Worm (Caenorhabditis elegans) whole organism, late embryonic: ENCODE data around the gene C14C11.4.

Source experiments
- C08G9.2 ChIP-seq: sonication (generic microtip); optimal IDR thresholded peaks from 2 replicates; lab custom pipeline; 2016; ENCODE audit warnings: mild to moderate bottlenecking, missing genetic modification characterization, moderate library complexity, missing compliant biosample characterization
- C38D4.7 ChIP-seq: fragments of 200-800 bp; sonication (Bioruptor generic); optimal IDR thresholded peaks from 2 replicates; lab custom pipeline; 2018; ENCODE audit warnings: mild to moderate bottlenecking, missing genetic modification characterization, moderate library complexity, missing compliant biosample characterization
- K02D7.2 ChIP-seq: sonication (generic microtip); optimal IDR thresholded peaks from 2 replicates; lab custom pipeline; 2017; ENCODE audit warnings: mild to moderate bottlenecking, missing genetic modification characterization, missing compliant biosample characterization
- K09A11.1 ChIP-seq: sonication (generic microtip); optimal IDR thresholded peaks from 2 replicates; lab custom pipeline; 2017; ENCODE audit warnings: antibody characterized with exemption, mild to moderate bottlenecking, missing genetic modification characterization, missing compliant biosample characterization; ENCODE audit not compliant: insufficient read depth
- T23F11.4 ChIP-seq: fragments of 200-800 bp; sonication (Bioruptor generic); optimal IDR thresholded peaks from 2 replicates; lab custom pipeline; 2018; ENCODE audit warnings: mild to moderate bottlenecking, missing genetic modification characterization, missing compliant biosample characterization
- Y22D7AL.16 ChIP-seq: sonication (generic microtip); optimal IDR thresholded peaks from 2 replicates; lab custom pipeline; 2016; ENCODE audit warnings: missing genetic modification characterization, missing compliant biosample characterization
- ahr-1 ChIP-seq: sonication (generic microtip); optimal IDR thresholded peaks from 2 replicates; lab custom pipeline; 2016; ENCODE audit warnings: missing genetic modification characterization, missing compliant biosample characterization
- ama-1 ChIP-seq: fragments of 150-350 bp; optimal IDR thresholded peaks from 2 replicates; lab custom pipeline; 2014
- ceh-14 ChIP-seq: sonication (generic microtip); optimal IDR thresholded peaks from 2 replicates; lab custom pipeline; 2016; ENCODE audit warnings: missing genotype, missing genetic modification characterization, missing compliant biosample characterization
- ceh-18 ChIP-seq: sonication (generic microtip); optimal IDR thresholded peaks from 2 replicates; lab custom pipeline; 2016; ENCODE audit warnings: missing genetic modification characterization, missing compliant biosample characterization
- ceh-2 ChIP-seq: sonication (generic microtip); optimal IDR thresholded peaks from 2 replicates; lab custom pipeline; 2016; ENCODE audit warnings: missing genotype, missing genetic modification characterization, missing compliant biosample characterization
- ceh-24 ChIP-seq: sonication (generic microtip); optimal IDR thresholded peaks from 2 replicates; lab custom pipeline; 2016; ENCODE audit warnings: mild to moderate bottlenecking, missing genetic modification characterization, missing compliant biosample characterization
- ceh-31 ChIP-seq: sonication (generic microtip); optimal IDR thresholded peaks from 2 replicates; lab custom pipeline; 2016; ENCODE audit warnings: missing genetic modification characterization, missing compliant biosample characterization
- ceh-34 ChIP-seq: sonication (generic microtip); optimal IDR thresholded peaks from 2 replicates; lab custom pipeline; 2016; ENCODE audit warnings: mild to moderate bottlenecking, missing genetic modification characterization, missing compliant biosample characterization
- ceh-45 ChIP-seq: fragments of 200-800 bp; sonication (Bioruptor generic); IDR thresholded peaks from 2 replicates; pipeline ENCODE4 v1.3.6; 2022; ENCODE audit warnings: missing genetic modification reagents, missing genetic modification characterization, missing compliant biosample characterization
- ceh-9 ChIP-seq: sonication (generic microtip); optimal IDR thresholded peaks from 2 replicates; lab custom pipeline; 2016; ENCODE audit warnings: mild to moderate bottlenecking, missing genetic modification characterization, inconsistent platforms, missing compliant biosample characterization
- che-1 ChIP-seq: sonication (generic microtip); optimal IDR thresholded peaks from 2 replicates; lab custom pipeline; 2016; ENCODE audit warnings: mild to moderate bottlenecking, missing genetic modification characterization, missing compliant biosample characterization
- dmd-4 ChIP-seq: sonication (generic microtip); optimal IDR thresholded peaks from 2 replicates; lab custom pipeline; 2016; ENCODE audit warnings: borderline replicate concordance, missing genetic modification characterization, missing compliant biosample characterization
- dve-1 ChIP-seq: sonication (generic microtip); optimal IDR thresholded peaks from 2 replicates; lab custom pipeline; 2017; ENCODE audit warnings: antibody characterized with exemption, mild to moderate bottlenecking, missing genetic modification characterization, missing compliant biosample characterization
- elt-2 ChIP-seq: sonication (generic microtip); optimal IDR thresholded peaks from 2 replicates; lab custom pipeline; 2016; ENCODE audit warnings: missing genetic modification reagents, missing genetic modification characterization, missing compliant biosample characterization
- elt-4 ChIP-seq: sonication (generic microtip); optimal IDR thresholded peaks from 2 replicates; lab custom pipeline; 2016; ENCODE audit warnings: missing genetic modification characterization, missing compliant biosample characterization
- fkh-6 ChIP-seq: sonication (generic microtip); optimal IDR thresholded peaks from 2 replicates; lab custom pipeline; 2016; ENCODE audit warnings: missing genetic modification characterization, missing compliant biosample characterization
- gmeb-2 ChIP-seq: sonication (generic microtip); optimal IDR thresholded peaks from 2 replicates; lab custom pipeline; 2016; ENCODE audit warnings: missing genetic modification characterization, inconsistent platforms, missing compliant biosample characterization
- hlh-13 ChIP-seq: fragments of 200-800 bp; sonication (Bioruptor generic); optimal IDR thresholded peaks from 2 replicates; lab custom pipeline; 2018; ENCODE audit warnings: mild to moderate bottlenecking, missing genetic modification characterization, missing compliant biosample characterization
- hlh-30 ChIP-seq: sonication (generic microtip); optimal IDR thresholded peaks from 2 replicates; lab custom pipeline; 2017; ENCODE audit warnings: antibody characterized with exemption, missing genetic modification characterization, missing compliant biosample characterization; ENCODE audit not compliant: insufficient read depth
- hlh-8 ChIP-seq: sonication (generic microtip); optimal IDR thresholded peaks from 2 replicates; lab custom pipeline; 2016; ENCODE audit warnings: missing genotype, missing genetic modification characterization, missing compliant biosample characterization
- lim-6 ChIP-seq: sonication (generic microtip); optimal IDR thresholded peaks from 2 replicates; lab custom pipeline; 2016; ENCODE audit warnings: missing genetic modification characterization, missing compliant biosample characterization
- nfya-1 ChIP-seq: sonication (generic microtip); optimal IDR thresholded peaks from 2 replicates; lab custom pipeline; 2017; ENCODE audit warnings: missing genetic modification characterization, mild to moderate bottlenecking, missing compliant biosample characterization, antibody characterized with exemption, moderate library complexity
- nhr-11 ChIP-seq: fragments of 150-350 bp; optimal IDR thresholded peaks from 2 replicates; lab custom pipeline; 2014; ENCODE audit warnings: missing biosample characterization, missing genetic modification characterization
- nhr-232 ChIP-seq: sonication (generic microtip); optimal IDR thresholded peaks from 2 replicates; lab custom pipeline; 2016; ENCODE audit warnings: missing genetic modification characterization, missing compliant biosample characterization
- pax-1 ChIP-seq: fragments of 150-350 bp; optimal IDR thresholded peaks from 2 replicates; lab custom pipeline; 2014; ENCODE audit warnings: missing biosample characterization, missing genetic modification characterization
- pha-2 ChIP-seq: sonication (generic microtip); optimal IDR thresholded peaks from 2 replicates; lab custom pipeline; 2017; ENCODE audit warnings: mild to moderate bottlenecking, missing genetic modification characterization, missing compliant biosample characterization
- pha-4 ChIP-seq: fragments of 150-350 bp; optimal IDR thresholded peaks from 2 replicates; lab custom pipeline; 2018; ENCODE audit warnings: missing biosample characterization, missing genetic modification reagents, missing genetic modification characterization
- pqm-1 ChIP-seq: sonication (generic microtip); optimal IDR thresholded peaks from 2 replicates; lab custom pipeline; 2016; ENCODE audit warnings: missing genetic modification characterization, missing compliant biosample characterization
- ref-2 ChIP-seq: sonication (generic microtip); optimal IDR thresholded peaks from 2 replicates; lab custom pipeline; 2016; ENCODE audit warnings: missing genetic modification characterization, missing compliant biosample characterization
- rnt-1 ChIP-seq: sonication (generic microtip); optimal IDR thresholded peaks from 2 replicates; lab custom pipeline; 2016; ENCODE audit warnings: missing genetic modification characterization, missing compliant biosample characterization
- sox-2 ChIP-seq: fragments of 200-800 bp; sonication (Bioruptor generic); IDR thresholded peaks from 2 replicates; pipeline ENCODE4 v1.3.6; 2022; ENCODE audit warnings: missing genetic modification reagents, missing genetic modification characterization, missing compliant biosample characterization
- sox-4 ChIP-seq: sonication (generic microtip); optimal IDR thresholded peaks from 2 replicates; lab custom pipeline; 2017; ENCODE audit warnings: mild to moderate bottlenecking, missing genetic modification characterization, inconsistent platforms, missing compliant biosample characterization
- tbx-2 ChIP-seq: sonication (generic microtip); optimal IDR thresholded peaks from 2 replicates; lab custom pipeline; 2016; ENCODE audit warnings: missing genetic modification characterization, missing compliant biosample characterization
- tbx-7 ChIP-seq: sonication (generic microtip); optimal IDR thresholded peaks from 2 replicates; lab custom pipeline; 2016; ENCODE audit warnings: missing genotype, missing genetic modification characterization, missing compliant biosample characterization
- unc-3 ChIP-seq, 2 experiments: fragments of 200-800 bp in 1 of 2; sonication (Bioruptor generic) in 1 of 2; sonication (generic microtip) in 1 of 2; conservative IDR thresholded peaks in 1 of 2; optimal IDR thresholded peaks in 1 of 2; 2 replicates each; pipeline versions ENCODE4 v1.3.6 to Lab custom; 2016 to 2022; ENCODE audit warnings: missing compliant biosample characterization in 2 of 2, missing genetic modification characterization in 2 of 2, missing genetic modification reagents in 1 of 2
- unc-42 ChIP-seq: sonication (generic microtip); optimal IDR thresholded peaks from 2 replicates; lab custom pipeline; 2016; ENCODE audit warnings: missing genotype, missing genetic modification characterization, missing compliant biosample characterization
- unc-86 ChIP-seq: sonication (generic microtip); optimal IDR thresholded peaks from 2 replicates; lab custom pipeline; 2016; ENCODE audit warnings: missing genetic modification characterization, missing compliant biosample characterization
- ztf-16 ChIP-seq: sonication (generic microtip); optimal IDR thresholded peaks from 2 replicates; lab custom pipeline; 2017; ENCODE audit warnings: missing genetic modification characterization, missing compliant biosample characterization

The C14C11.4 gene

DNA sequence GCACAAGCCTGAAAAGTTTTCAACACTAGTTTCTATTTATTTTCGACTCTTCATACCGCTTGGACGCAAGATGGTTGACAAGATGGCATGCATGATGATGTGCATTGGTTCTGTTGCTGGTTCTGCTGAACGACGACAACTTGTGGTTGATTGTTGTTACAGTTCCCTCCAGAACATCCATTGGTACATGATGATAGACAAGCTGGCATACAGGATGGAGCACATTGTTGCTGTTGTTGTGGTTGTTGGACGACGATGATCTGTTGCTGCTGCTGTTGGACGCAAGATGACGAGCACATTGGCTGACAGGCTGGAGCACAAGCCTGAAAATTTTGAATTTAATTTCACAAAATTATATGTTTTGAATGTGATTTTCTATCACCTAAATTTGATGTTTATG is 24.9 kb downstream of the C14C11.4 start:
- no peak for TF ChIP-seq elt-4
- TF ChIP-seq T23F11.4 (GFP tag; lab: Kevin White, UChicago) = no peak
- no peak for TF ChIP-seq K02D7.2
- no peak for TF ChIP-seq ceh-24 (tag; lab: Kevin White, UChicago)
- no peak for TF ChIP-seq tbx-2 (tag; lab: Kevin White, UChicago)
- TF ChIP-seq che-1 (tag; lab: Kevin White, UChicago) = no peak
- TF ChIP-seq nhr-11 (tag; lab: Kevin White, UChicago) = no peak
- no peak for TF ChIP-seq Y22D7AL.16 (tag; lab: Kevin White, UChicago)
- TF ChIP-seq fkh-6 = no peak

DNA sequence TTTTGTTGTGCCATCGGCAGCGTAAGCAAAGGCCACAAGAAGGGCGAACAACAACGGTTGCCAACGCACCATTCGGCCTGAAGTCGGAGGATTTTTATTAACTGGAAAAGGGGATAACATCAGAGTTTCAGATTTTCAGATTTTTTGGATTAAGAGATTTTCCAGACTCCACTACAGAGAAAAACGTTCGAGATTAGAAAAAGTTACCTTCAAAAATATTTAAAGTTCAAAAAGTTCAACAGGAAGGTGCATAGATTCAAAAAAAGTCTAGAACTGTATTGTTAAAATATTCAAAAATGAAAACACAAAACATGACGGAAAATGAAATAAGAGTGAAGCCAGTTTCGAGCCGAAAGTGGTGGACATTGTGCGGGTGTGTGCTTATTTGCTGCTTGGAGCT is 28.6 kb downstream of the C14C11.4 start, which contains the start of gene pqn-13:
pqn-13 (minus strand) TSS at position 101 of the 400 bp plus-strand sequence.
- TF ChIP-seq nfya-1 (no peak), ref-2 (no peak), ceh-45 (GFP tag; lab: Robert Waterston, UW) (no peak), fkh-6 (no peak), sox-2 (GFP tag; lab: Robert Waterston, UW) (no peak), C08G9.2 (tag; lab: Kevin White, UChicago) (no peak), K02D7.2 (no peak), gmeb-2 (tag; lab: Kevin White, UChicago) (no peak), ceh-9 (tag; lab: Kevin White, UChicago) (no peak), ceh-34 (no peak), unc-3 (GFP tag; conservative IDR thresholded peaks at IDR 0.05; lab: Robert Waterston, UW) (no peak), unc-3 (tag; optimal IDR thresholded peaks at IDR 0.05; lab: Kevin White, UChicago) (no peak), ama-1 (no peak), hlh-30 (no peak)

DNA sequence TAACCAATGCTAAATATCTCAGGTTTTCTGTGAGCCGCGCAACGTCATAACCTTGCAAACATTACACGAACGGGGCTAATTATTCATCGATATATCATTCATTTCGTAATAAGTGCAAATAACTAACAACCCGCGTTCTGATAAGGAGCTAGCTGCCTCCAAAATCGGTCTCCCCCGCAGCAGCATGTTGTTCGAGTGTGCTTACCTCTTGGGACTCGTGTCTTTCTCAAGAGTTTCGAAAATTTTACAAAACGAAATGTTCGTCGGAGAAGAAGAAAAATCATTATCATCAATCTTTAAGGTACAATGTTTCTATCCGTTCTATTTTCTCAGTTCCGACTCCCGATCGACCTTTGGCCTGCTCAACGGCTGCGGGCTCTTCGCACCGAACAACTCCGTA is 30.5 kb downstream of the C14C11.4 start:
- TF ChIP-seq ahr-1 (tag; lab: Kevin White, UChicago) = no peak
- no peak for TF ChIP-seq sox-4 (tag; lab: Kevin White, UChicago)
- TF ChIP-seq elt-2 = peak; percentile 4
- TF ChIP-seq pha-2 (tag; lab: Kevin White, UChicago) = peak; percentile 3
- no peak for TF ChIP-seq C38D4.7 (GFP tag; lab: Kevin White, UChicago)
- no peak for TF ChIP-seq pax-1 (tag; lab: Kevin White, UChicago)

DNA sequence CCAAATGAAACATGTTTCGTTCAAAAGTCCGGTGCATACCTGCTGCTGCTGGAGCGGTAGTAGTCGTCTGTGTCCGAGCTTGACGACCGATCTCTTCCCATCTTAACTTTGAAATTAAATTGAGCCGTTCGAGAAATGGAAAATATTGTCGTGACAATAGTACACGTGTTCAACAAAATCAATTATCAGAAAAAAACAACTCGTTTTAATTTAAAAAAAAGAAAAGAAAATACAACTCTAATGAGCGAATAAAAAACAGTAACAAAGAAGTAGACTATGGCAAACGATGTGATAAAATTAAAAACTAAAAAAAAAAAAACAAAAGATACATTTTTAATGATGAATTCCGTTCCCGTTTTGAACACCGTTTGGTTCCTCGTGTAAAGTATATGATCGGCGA is 35.1 kb downstream of the C14C11.4 start, which contains the start of gene prp-39:
prp-39 (minus strand) TSS at position 101 of the 400 bp plus-strand sequence.
- TF ChIP-seq hlh-13 (GFP tag; lab: Kevin White, UChicago) = no peak

- peak; percentile 35 for TF ChIP-seq pax-1 (tag; lab: Kevin White, UChicago)
- peak; percentile 9 for TF ChIP-seq K09A11.1 (tag; lab: Kevin White, UChicago)
- TF ChIP-seq tbx-7 (tag; lab: Kevin White, UChicago) = no peak
- peak; percentile 13 for TF ChIP-seq ceh-2
- peak; percentile 69 for TF ChIP-seq tbx-2 (tag; lab: Kevin White, UChicago)
- TF ChIP-seq ref-2 = peak; percentile 56
- no peak for TF ChIP-seq nhr-232 (tag; lab: Kevin White, UChicago)
- TF ChIP-seq dmd-4 = peak; percentile 9
- TF ChIP-seq K02D7.2 = no peak
- peak; percentile 59 for TF ChIP-seq dve-1
- TF ChIP-seq ceh-14 (tag; lab: Kevin White, UChicago) = peak; percentile 15
- peak; percentile 69 for TF ChIP-seq rnt-1 (tag; lab: Kevin White, UChicago)
- no peak for TF ChIP-seq sox-2 (GFP tag; lab: Robert Waterston, UW)
- no peak for TF ChIP-seq pqm-1 (tag; lab: Kevin White, UChicago)
- no peak for TF ChIP-seq ceh-45 (GFP tag; lab: Robert Waterston, UW)
- no peak for TF ChIP-seq lim-6 (tag; lab: Kevin White, UChicago)
- TF ChIP-seq ceh-34 = peak; percentile 25
- TF ChIP-seq pha-4 (tag; lab: Kevin White, UChicago) = no peak
- peak; percentile 41 for TF ChIP-seq unc-86 (tag; lab: Kevin White, UChicago)
- peak; percentile 83 for TF ChIP-seq ceh-18 (tag; lab: Kevin White, UChicago)
- peak; percentile 83 for TF ChIP-seq unc-42 (tag; lab: Kevin White, UChicago)
- TF ChIP-seq elt-2 = peak; percentile 23
- TF ChIP-seq hlh-30 = peak; percentile 13
- TF ChIP-seq ztf-16 (tag; lab: Kevin White, UChicago) = no peak
- no peak for TF ChIP-seq hlh-8 (tag; lab: Kevin White, UChicago)
- TF ChIP-seq nfya-1 = peak; percentile 81
- peak; percentile 77 for TF ChIP-seq ceh-31 (tag; lab: Kevin White, UChicago)
These were observed 37.1 kb downstream of the C14C11.4 start, which contains the start of the genes hmgs-1 and F25B4.4 for ce11 chrV:5684534-5684933. TSS of gene hmgs-1 (minus strand) at chrV:5684589. TSS of gene F25B4.4 (plus strand) at chrV:5684873.
